Worm (Caenorhabditis elegans) whole organism, late embryonic: ENCODE data around the gene C07G1.6.

ENCODE experiments used
- K02D7.2 ChIP-seq: sonication (generic microtip); optimal IDR thresholded peaks from 2 replicates; lab custom pipeline; 2017; ENCODE audit warnings: mild to moderate bottlenecking, missing genetic modification characterization, missing compliant biosample characterization
- T23F11.4 ChIP-seq: fragments of 200-800 bp; sonication (Bioruptor generic); optimal IDR thresholded peaks from 2 replicates; lab custom pipeline; 2018; ENCODE audit warnings: mild to moderate bottlenecking, missing genetic modification characterization, missing compliant biosample characterization
- Y22D7AL.16 ChIP-seq: sonication (generic microtip); optimal IDR thresholded peaks from 2 replicates; lab custom pipeline; 2016; ENCODE audit warnings: missing genetic modification characterization, missing compliant biosample characterization
- ama-1 ChIP-seq: fragments of 150-350 bp; optimal IDR thresholded peaks from 2 replicates; lab custom pipeline; 2014
- ceh-18 ChIP-seq: sonication (generic microtip); optimal IDR thresholded peaks from 2 replicates; lab custom pipeline; 2016; ENCODE audit warnings: missing genetic modification characterization, missing compliant biosample characterization
- ceh-19 ChIP-seq: fragments of 200-800 bp; sonication (Bioruptor generic); optimal IDR thresholded peaks from 2 replicates; lab custom pipeline; 2018; ENCODE audit warnings: mild to moderate bottlenecking, missing genetic modification characterization, missing compliant biosample characterization
- ceh-2 ChIP-seq: sonication (generic microtip); optimal IDR thresholded peaks from 2 replicates; lab custom pipeline; 2016; ENCODE audit warnings: missing genotype, missing genetic modification characterization, missing compliant biosample characterization
- ceh-22 ChIP-seq: sonication (generic microtip); optimal IDR thresholded peaks from 2 replicates; lab custom pipeline; 2017; ENCODE audit warnings: missing biosample characterization, missing genetic modification characterization
- ceh-24 ChIP-seq: sonication (generic microtip); optimal IDR thresholded peaks from 2 replicates; lab custom pipeline; 2016; ENCODE audit warnings: mild to moderate bottlenecking, missing genetic modification characterization, missing compliant biosample characterization
- ceh-31 ChIP-seq: sonication (generic microtip); optimal IDR thresholded peaks from 2 replicates; lab custom pipeline; 2016; ENCODE audit warnings: missing genetic modification characterization, missing compliant biosample characterization
- ceh-45 ChIP-seq: fragments of 200-800 bp; sonication (Bioruptor generic); IDR thresholded peaks from 2 replicates; pipeline ENCODE4 v1.3.6; 2022; ENCODE audit warnings: missing genetic modification reagents, missing genetic modification characterization, missing compliant biosample characterization
- che-1 ChIP-seq: sonication (generic microtip); optimal IDR thresholded peaks from 2 replicates; lab custom pipeline; 2016; ENCODE audit warnings: mild to moderate bottlenecking, missing genetic modification characterization, missing compliant biosample characterization
- elt-2 ChIP-seq: sonication (generic microtip); optimal IDR thresholded peaks from 2 replicates; lab custom pipeline; 2016; ENCODE audit warnings: missing genetic modification reagents, missing genetic modification characterization, missing compliant biosample characterization
- elt-4 ChIP-seq: sonication (generic microtip); optimal IDR thresholded peaks from 2 replicates; lab custom pipeline; 2016; ENCODE audit warnings: missing genetic modification characterization, missing compliant biosample characterization
- ets-4 ChIP-seq: sonication (generic microtip); optimal IDR thresholded peaks from 2 replicates; lab custom pipeline; 2016; ENCODE audit warnings: missing genetic modification characterization, missing compliant biosample characterization
- fkh-10 ChIP-seq: fragments of 150-350 bp; optimal IDR thresholded peaks from 2 replicates; lab custom pipeline; 2014; ENCODE audit warnings: missing biosample characterization, missing genetic modification reagents, missing genetic modification characterization
- fkh-6 ChIP-seq: sonication (generic microtip); optimal IDR thresholded peaks from 2 replicates; lab custom pipeline; 2016; ENCODE audit warnings: missing genetic modification characterization, missing compliant biosample characterization
- gmeb-2 ChIP-seq: sonication (generic microtip); optimal IDR thresholded peaks from 2 replicates; lab custom pipeline; 2016; ENCODE audit warnings: missing genetic modification characterization, inconsistent platforms, missing compliant biosample characterization
- hlh-13 ChIP-seq: fragments of 200-800 bp; sonication (Bioruptor generic); optimal IDR thresholded peaks from 2 replicates; lab custom pipeline; 2018; ENCODE audit warnings: mild to moderate bottlenecking, missing genetic modification characterization, missing compliant biosample characterization
- hlh-6 ChIP-seq: sonication (generic microtip); optimal IDR thresholded peaks from 2 replicates; lab custom pipeline; 2016; ENCODE audit warnings: missing genotype, missing genetic modification characterization, missing compliant biosample characterization
- mec-3 ChIP-seq: sonication (generic microtip); optimal IDR thresholded peaks from 2 replicates; lab custom pipeline; 2016; ENCODE audit warnings: borderline replicate concordance, missing genetic modification characterization, missing compliant biosample characterization
- pag-3 ChIP-seq: sonication (generic microtip); optimal IDR thresholded peaks from 2 replicates; lab custom pipeline; 2016; ENCODE audit warnings: missing compliant biosample characterization, missing genetic modification characterization, borderline replicate concordance
- pat-9 ChIP-seq: fragments of 200-800 bp; sonication (Bioruptor generic); optimal IDR thresholded peaks from 2 replicates; lab custom pipeline; 2018; ENCODE audit warnings: mild to moderate bottlenecking, missing genetic modification characterization, moderate library complexity, missing compliant biosample characterization
- pha-2 ChIP-seq: sonication (generic microtip); optimal IDR thresholded peaks from 2 replicates; lab custom pipeline; 2017; ENCODE audit warnings: mild to moderate bottlenecking, missing genetic modification characterization, missing compliant biosample characterization
- pqm-1 ChIP-seq: sonication (generic microtip); optimal IDR thresholded peaks from 2 replicates; lab custom pipeline; 2016; ENCODE audit warnings: missing genetic modification characterization, missing compliant biosample characterization
- ref-2 ChIP-seq: sonication (generic microtip); optimal IDR thresholded peaks from 2 replicates; lab custom pipeline; 2016; ENCODE audit warnings: missing genetic modification characterization, missing compliant biosample characterization
- rnt-1 ChIP-seq: sonication (generic microtip); optimal IDR thresholded peaks from 2 replicates; lab custom pipeline; 2016; ENCODE audit warnings: missing genetic modification characterization, missing compliant biosample characterization
- sdc-2 ChIP-seq: sonication (generic microtip); optimal IDR thresholded peaks from 2 replicates; lab custom pipeline; 2016; ENCODE audit warnings: missing genotype, missing genetic modification characterization, missing compliant biosample characterization
- sox-2 ChIP-seq: fragments of 200-800 bp; sonication (Bioruptor generic); IDR thresholded peaks from 2 replicates; pipeline ENCODE4 v1.3.6; 2022; ENCODE audit warnings: missing genetic modification reagents, missing genetic modification characterization, missing compliant biosample characterization
- syd-9 ChIP-seq: sonication (generic microtip); optimal IDR thresholded peaks from 2 replicates; lab custom pipeline; 2016; ENCODE audit warnings: mild to moderate bottlenecking, missing genetic modification characterization, moderate library complexity, missing compliant biosample characterization
- tbx-7 ChIP-seq: sonication (generic microtip); optimal IDR thresholded peaks from 2 replicates; lab custom pipeline; 2016; ENCODE audit warnings: missing genotype, missing genetic modification characterization, missing compliant biosample characterization
- ttx-3 ChIP-seq: sonication (generic microtip); optimal IDR thresholded peaks from 2 replicates; lab custom pipeline; 2016; ENCODE audit warnings: missing genetic modification reagents, missing genetic modification characterization, missing compliant biosample characterization
- unc-3 ChIP-seq, 2 experiments: fragments of 200-800 bp in 1 of 2; sonication (Bioruptor generic) in 1 of 2; sonication (generic microtip) in 1 of 2; conservative IDR thresholded peaks in 1 of 2; optimal IDR thresholded peaks in 1 of 2; 2 replicates each; pipeline versions ENCODE4 v1.3.6 to Lab custom; 2016 to 2022; ENCODE audit warnings: missing compliant biosample characterization in 2 of 2, missing genetic modification characterization in 2 of 2, missing genetic modification reagents in 1 of 2
- unc-55 ChIP-seq: sonication (generic microtip); optimal IDR thresholded peaks from 2 replicates; lab custom pipeline; 2017; ENCODE audit warnings: missing biosample characterization, missing genetic modification reagents, missing genetic modification characterization
- ztf-16 ChIP-seq: sonication (generic microtip); optimal IDR thresholded peaks from 2 replicates; lab custom pipeline; 2017; ENCODE audit warnings: missing genetic modification characterization, missing compliant biosample characterization

Gene C07G1.6

DNA sequence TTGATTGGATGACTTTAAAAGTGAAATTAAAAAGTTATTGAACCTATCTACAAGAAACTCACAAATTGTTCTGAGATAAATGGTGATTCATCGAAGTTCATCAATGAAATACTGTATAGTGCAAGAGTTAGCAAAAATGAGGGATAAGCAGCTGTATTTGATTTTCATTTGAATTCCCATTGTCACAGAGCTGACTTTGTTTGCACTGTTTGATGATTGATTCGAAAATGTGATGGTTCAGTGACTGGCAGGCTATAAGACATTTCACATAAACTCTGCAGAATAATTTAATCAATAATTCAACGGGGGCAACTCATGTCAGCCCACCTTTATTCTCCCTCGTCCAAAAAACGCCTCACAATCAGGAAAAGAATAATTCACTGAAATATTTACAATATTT, 33.4 kb upstream of the C07G1.6 start, which contains the start of gene T09A12.8:
Gene T09A12.8 (minus strand): TSS at position 101 of the 400 bp plus-strand sequence.
- TF ChIP-seq sox-2 (GFP tag; lab: Robert Waterston, UW): no peak
- TF ChIP-seq ceh-45 (GFP tag; lab: Robert Waterston, UW): no peak
- TF ChIP-seq ceh-24 (tag; lab: Kevin White, UChicago): no peak
- TF ChIP-seq unc-55 (GFP tag; lab: Kevin White, UChicago): no peak
- no peak for TF ChIP-seq ref-2 (tag; lab: Kevin White, UChicago)
- TF ChIP-seq pat-9 (tag; lab: Kevin White, UChicago): no peak

DNA sequence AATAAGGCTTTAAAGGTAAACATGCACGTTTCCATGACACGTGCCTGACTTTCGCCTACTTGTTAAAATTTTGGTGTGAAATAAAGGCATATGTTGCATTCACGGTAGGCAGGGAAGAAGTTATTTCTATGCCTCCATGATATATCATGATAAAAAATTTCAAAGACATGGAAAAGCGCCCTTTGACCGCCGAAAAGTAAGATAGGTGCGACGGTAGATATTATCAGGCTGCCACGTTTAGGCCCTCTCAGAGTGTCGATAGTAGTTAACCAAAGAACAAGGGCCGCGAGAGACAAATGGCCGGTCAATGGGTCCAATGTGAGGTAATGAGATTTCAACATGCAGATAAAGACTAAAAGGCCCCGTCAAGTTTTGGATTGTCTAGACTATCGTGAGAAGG, 33.0 kb upstream of the C07G1.6 start:
- TF ChIP-seq pqm-1 (tag; lab: Kevin White, UChicago): no peak
- no peak for TF ChIP-seq rnt-1 (tag; lab: Kevin White, UChicago)
- TF ChIP-seq ttx-3 (tag; lab: Kevin White, UChicago): no peak
- TF ChIP-seq fkh-6: no peak
- TF ChIP-seq che-1 (tag; lab: Kevin White, UChicago): no peak
- TF ChIP-seq elt-2 (tag; lab: Kevin White, UChicago): no peak
- TF ChIP-seq syd-9 (tag; lab: Kevin White, UChicago): no peak
- no peak for TF ChIP-seq unc-55 (GFP tag; lab: Kevin White, UChicago)
- no peak for TF ChIP-seq T23F11.4 (GFP tag; lab: Kevin White, UChicago)
- no peak for TF ChIP-seq ceh-45 (GFP tag; lab: Robert Waterston, UW)
- TF ChIP-seq hlh-13: no peak
- no peak for TF ChIP-seq mec-3 (tag; lab: Kevin White, UChicago)
- no peak for TF ChIP-seq ama-1 (lab: Kevin White, UChicago)
- no peak for TF ChIP-seq pha-2
- TF ChIP-seq, all 69 proteins: peak for 0

DNA sequence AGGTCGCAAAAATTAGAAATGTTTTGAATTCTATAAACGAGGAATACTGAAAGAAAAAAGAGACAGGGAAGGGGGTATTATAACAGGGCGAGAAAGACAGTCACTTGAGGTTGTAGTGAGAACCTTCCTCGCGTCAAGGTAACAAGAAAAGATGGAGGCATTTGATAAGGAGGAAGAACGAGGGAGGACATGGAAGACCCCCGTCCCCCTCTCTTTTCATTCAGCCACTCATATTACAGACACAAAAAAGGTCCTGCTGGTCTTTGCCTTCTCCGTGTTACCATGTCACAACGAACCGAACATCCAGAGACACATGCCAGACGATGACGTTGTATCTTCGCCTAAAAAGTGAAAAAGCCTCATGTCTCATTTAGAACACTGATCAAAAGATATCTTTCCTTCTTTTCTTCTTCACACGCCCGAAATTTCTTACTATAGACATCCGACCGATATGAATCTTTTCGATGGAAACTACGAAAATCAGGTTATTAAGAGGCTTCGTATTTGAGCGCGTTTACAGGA, 31.2 kb upstream of the C07G1.6 start:
- no peak for TF ChIP-seq ceh-19 (GFP tag; lab: Kevin White, UChicago)
- no peak for TF ChIP-seq fkh-6
- TF ChIP-seq ref-2 (tag; lab: Kevin White, UChicago): no peak

DNA sequence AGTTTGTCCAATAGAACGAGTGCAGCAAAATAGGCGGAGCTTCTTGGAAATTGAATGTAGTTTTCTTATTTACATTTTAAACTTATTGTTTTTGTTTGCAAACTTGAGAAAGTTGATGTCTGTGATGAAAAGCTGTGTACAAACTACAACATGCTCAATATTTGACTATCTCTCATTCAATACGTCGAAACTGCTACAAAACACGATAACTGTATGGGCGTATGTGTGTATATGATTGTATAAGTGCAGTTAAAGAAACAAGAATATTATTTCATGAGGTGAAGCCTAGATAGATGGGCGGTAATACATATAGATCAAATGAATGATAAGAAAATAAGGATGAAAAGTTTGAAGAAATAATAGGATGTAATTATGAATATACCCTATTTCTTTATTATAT, 29.4 kb upstream of the C07G1.6 start:
- no peak for TF ChIP-seq ceh-19 (GFP tag; lab: Kevin White, UChicago)

DNA sequence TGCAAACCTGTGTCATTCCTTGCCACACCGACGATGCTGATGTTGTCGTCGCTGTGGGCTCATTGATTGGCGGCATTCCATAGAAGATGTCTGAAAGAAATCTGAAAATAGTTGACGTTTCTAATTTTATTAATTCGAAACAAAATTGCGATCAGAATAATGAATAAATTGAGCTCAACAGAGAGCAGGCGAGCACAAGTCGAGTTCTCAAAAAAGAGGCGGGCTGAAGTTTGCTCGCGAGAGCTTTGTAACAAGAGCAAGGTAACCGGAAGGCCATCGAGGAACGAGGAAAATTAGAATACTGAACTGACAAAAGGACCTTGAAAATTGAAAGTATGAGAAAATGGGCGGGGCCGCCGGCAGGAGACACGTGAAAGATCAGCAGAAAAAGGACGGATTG, 26.3 kb upstream of the C07G1.6 start, which contains the start of gene nhr-66:
Gene nhr-66 (minus strand): TSS at position 101 of the 400 bp plus-strand sequence.
- no peak for TF ChIP-seq ztf-16 (tag; lab: Kevin White, UChicago)
- no peak for TF ChIP-seq ceh-22 (tag; lab: Kevin White, UChicago)
- no peak for TF ChIP-seq tbx-7 (tag; lab: Kevin White, UChicago)
- TF ChIP-seq sdc-2 (tag; lab: Kevin White, UChicago): no peak
- TF ChIP-seq rnt-1 (tag; lab: Kevin White, UChicago): no peak
- TF ChIP-seq pag-3 (tag; lab: Kevin White, UChicago): no peak
- TF ChIP-seq ceh-18 (tag; lab: Kevin White, UChicago): no peak
- TF ChIP-seq, all 69 proteins: peak for 0

DNA sequence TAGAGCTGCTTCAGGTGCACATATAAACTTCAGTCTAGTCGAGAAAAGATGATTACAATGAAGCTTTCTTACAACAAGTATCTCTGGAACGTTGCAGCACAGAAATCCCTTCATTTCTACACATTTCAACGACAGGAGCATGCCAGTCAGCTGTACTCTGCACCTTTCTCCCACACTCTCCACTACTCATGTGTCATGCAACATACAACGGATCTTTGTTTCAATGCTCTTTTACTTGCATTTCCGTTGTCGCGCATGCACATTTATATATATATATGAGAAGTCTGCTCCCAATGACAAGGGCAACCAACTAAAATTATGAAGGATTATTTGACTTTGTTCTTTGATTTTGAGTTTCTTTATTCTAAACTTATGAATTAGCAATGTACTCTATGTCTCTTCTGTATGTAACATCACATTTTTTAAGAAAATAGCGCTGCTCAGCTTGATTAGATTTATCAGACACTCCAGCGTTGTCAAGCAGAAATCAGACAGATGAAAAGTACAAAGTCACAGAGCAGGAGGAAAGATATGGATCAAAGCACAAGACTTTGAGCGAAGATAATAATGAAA, 25.0 kb upstream of the C07G1.6 start:
- TF ChIP-seq ztf-16 (tag; lab: Kevin White, UChicago) (no peak), elt-4 (tag; lab: Kevin White, UChicago) (no peak), ceh-2 (tag; lab: Kevin White, UChicago) (no peak), rnt-1 (tag; lab: Kevin White, UChicago) (no peak), hlh-6 (tag; lab: Kevin White, UChicago) (no peak), unc-55 (GFP tag; lab: Kevin White, UChicago) (no peak), gmeb-2 (tag; lab: Kevin White, UChicago) (no peak), ets-4 (tag; lab: Kevin White, UChicago) (no peak), ceh-31 (no peak), fkh-10 (GFP tag; lab: Kevin White, UChicago) (no peak), Y22D7AL.16 (tag; lab: Kevin White, UChicago) (no peak), ama-1 (lab: Kevin White, UChicago) (no peak), unc-3 (GFP tag; conservative IDR thresholded peaks at IDR 0.05; lab: Robert Waterston, UW) (no peak), unc-3 (tag; optimal IDR thresholded peaks at IDR 0.05; lab: Kevin White, UChicago) (no peak), ttx-3 (tag; lab: Kevin White, UChicago) (no peak), pat-9 (tag; lab: Kevin White, UChicago) (no peak), K02D7.2 (tag; lab: Kevin White, UChicago) (no peak), sdc-2 (tag; lab: Kevin White, UChicago) (no peak)
